Fruit fly (Drosophila melanogaster) whole organism, prepupa: Measurements from ENCODE around the gene scyl.

Experiments
- Blimp-1 ChIP-seq: fragments of 200-800 bp; sonication (Bioruptor generic); optimal IDR thresholded peaks from 3 replicates; lab custom pipeline; 2017; ENCODE audit warnings: missing biosample characterization, missing genetic modification characterization, mild to moderate bottlenecking, moderate library complexity, missing genetic modification reagents
- CG10631 ChIP-seq: fragments of 200-800 bp; sonication (Bioruptor generic); optimal IDR thresholded peaks from 2 replicates; lab custom pipeline; 2016; ENCODE audit warnings: missing biosample characterization, missing genetic modification characterization
- CG10669 ChIP-seq: fragments of 200-800 bp; sonication (Bioruptor generic); optimal IDR thresholded peaks from 3 replicates; lab custom pipeline; 2018; ENCODE audit warnings: missing biosample characterization, mild to moderate bottlenecking, missing genetic modification characterization, moderate library complexity
- CG11762 ChIP-seq: fragments of 200-800 bp; sonication (Bioruptor generic); optimal IDR thresholded peaks from 3 replicates; lab custom pipeline; 2016; ENCODE audit warnings: missing biosample characterization, missing genetic modification characterization; ENCODE audit not compliant: insufficient read depth
- CG11902 ChIP-seq: fragments of 200-800 bp; sonication (Bioruptor generic); optimal IDR thresholded peaks from 3 replicates; lab custom pipeline; 2016; ENCODE audit warnings: missing biosample characterization, missing genetic modification characterization
- CG15336 ChIP-seq: fragments of 200-800 bp; sonication (Bioruptor generic); IDR thresholded peaks from 2 replicates; pipeline ENCODE4 v1.3.6; 2022; ENCODE audit warnings: missing biosample characterization, missing genetic modification characterization
- CG1621 ChIP-seq: fragments of 200-800 bp; sonication (Bioruptor generic); optimal IDR thresholded peaks from 3 replicates; lab custom pipeline; 2018; ENCODE audit warnings: missing biosample characterization, mild to moderate bottlenecking, missing genetic modification characterization
- CG16779 ChIP-seq: fragments of 200-800 bp; sonication (Bioruptor generic); optimal IDR thresholded peaks from 3 replicates; lab custom pipeline; 2017; ENCODE audit warnings: missing biosample characterization, mild to moderate bottlenecking, missing genetic modification characterization
- CG31627 ChIP-seq: fragments of 200-800 bp; sonication (Bioruptor generic); optimal IDR thresholded peaks from 3 replicates; lab custom pipeline; 2016; ENCODE audit warnings: missing biosample characterization, missing genetic modification characterization
- CG32006 ChIP-seq: fragments of 200-800 bp; sonication (Bioruptor generic); optimal IDR thresholded peaks from 3 replicates; lab custom pipeline; 2017; ENCODE audit warnings: missing biosample characterization, mild to moderate bottlenecking, missing genetic modification characterization
- CG34406 ChIP-seq: fragments of 200-800 bp; sonication (Bioruptor generic); optimal IDR thresholded peaks from 3 replicates; lab custom pipeline; 2016; ENCODE audit warnings: missing biosample characterization, missing genetic modification characterization
- CG3919 ChIP-seq: fragments of 200-800 bp; sonication (Bioruptor generic); optimal IDR thresholded peaks from 3 replicates; lab custom pipeline; 2016; ENCODE audit warnings: missing biosample characterization, missing genetic modification characterization
- CG4318 ChIP-seq: fragments of 200-800 bp; sonication (Bioruptor generic); optimal IDR thresholded peaks from 3 replicates; lab custom pipeline; 2017; ENCODE audit warnings: missing biosample characterization, mild to moderate bottlenecking, missing genetic modification characterization
- CG6163 ChIP-seq: fragments of 200-800 bp; sonication (Bioruptor generic); IDR thresholded peaks from 3 replicates; pipeline ENCODE4 v1.3.6; 2022; ENCODE audit warnings: missing biosample characterization, missing genetic modification characterization
- CG6276 ChIP-seq: fragments of 200-800 bp; sonication (Bioruptor generic); optimal IDR thresholded peaks from 2 replicates; lab custom pipeline; 2017; ENCODE audit warnings: missing biosample characterization, mild to moderate bottlenecking, missing genetic modification characterization
- CG6792 ChIP-seq: fragments of 200-800 bp; sonication (Bioruptor generic); optimal IDR thresholded peaks from 3 replicates; lab custom pipeline; 2016; ENCODE audit warnings: missing biosample characterization, missing genetic modification characterization
- CG6854 ChIP-seq: fragments of 200-800 bp; sonication (Bioruptor generic); optimal IDR thresholded peaks from 2 replicates; lab custom pipeline; 2017; ENCODE audit warnings: missing biosample characterization, mild to moderate bottlenecking, missing genetic modification characterization
- CG7368 ChIP-seq: fragments of 200-800 bp; sonication (Bioruptor generic); optimal IDR thresholded peaks from 3 replicates; lab custom pipeline; 2016; ENCODE audit warnings: missing biosample characterization, missing genetic modification characterization
- CG8119 ChIP-seq: fragments of 200-800 bp; sonication (Bioruptor generic); IDR thresholded peaks from 3 replicates; pipeline ENCODE4 v1.3.6; 2022; ENCODE audit warnings: missing biosample characterization, missing genetic modification characterization
- CG8319 ChIP-seq: fragments of 200-800 bp; sonication (Bioruptor generic); optimal IDR thresholded peaks from 3 replicates; lab custom pipeline; 2016; ENCODE audit warnings: missing biosample characterization, missing genetic modification characterization
- CG9139 ChIP-seq: fragments of 200-800 bp; sonication (Bioruptor generic); optimal IDR thresholded peaks from 3 replicates; lab custom pipeline; 2017; ENCODE audit warnings: missing biosample characterization, mild to moderate bottlenecking, missing genetic modification characterization
- Eip75B ChIP-seq: fragments of 200-800 bp; sonication (Bioruptor generic); optimal IDR thresholded peaks from 3 replicates; lab custom pipeline; 2016; ENCODE audit warnings: missing biosample characterization, missing genetic modification characterization
- Eip78C ChIP-seq: fragments of 200-800 bp; sonication (Bioruptor generic); peaks from one replicate; lab custom pipeline; 2016; ENCODE audit warnings: missing biosample characterization, missing genetic modification characterization
- Ets21C ChIP-seq: fragments of 200-800 bp; sonication (Bioruptor generic); optimal IDR thresholded peaks from 3 replicates; lab custom pipeline; 2016; ENCODE audit warnings: missing biosample characterization, missing genetic modification characterization
- Ets96B ChIP-seq: fragments of 200-800 bp; optimal IDR thresholded peaks from 2 replicates; lab custom pipeline; 2019; ENCODE audit warnings: missing biosample characterization, mild to moderate bottlenecking, missing genetic modification characterization, moderate library complexity
- Gug ChIP-seq: fragments of 200-800 bp; sonication (Bioruptor generic); IDR thresholded peaks from 2 replicates; pipeline ENCODE4 v1.3.6; 2022; ENCODE audit warnings: missing biosample characterization, missing genetic modification characterization
- Hr38 ChIP-seq: sonication (Bioruptor generic); optimal IDR thresholded peaks from 2 replicates; lab custom pipeline; 2016; ENCODE audit warnings: missing biosample characterization, missing genetic modification characterization
- Hr39 ChIP-seq: fragments of 200-800 bp; sonication (Bioruptor generic); optimal IDR thresholded peaks from 2 replicates; lab custom pipeline; 2016; ENCODE audit warnings: missing biosample characterization, missing genetic modification characterization
- Lpt ChIP-seq: fragments of 200-800 bp; sonication (Bioruptor generic); optimal IDR thresholded peaks from 3 replicates; lab custom pipeline; 2016; ENCODE audit warnings: missing biosample characterization, missing genetic modification characterization
- Met ChIP-seq: fragments of 200-800 bp; sonication (Bioruptor generic); optimal IDR thresholded peaks from 3 replicates; lab custom pipeline; 2016; ENCODE audit warnings: missing biosample characterization, missing genetic modification characterization
- OdsH ChIP-seq: fragments of 200-800 bp; sonication (Bioruptor generic); optimal IDR thresholded peaks from 3 replicates; lab custom pipeline; 2016; ENCODE audit warnings: missing biosample characterization, missing genetic modification characterization
- Smox ChIP-seq: fragments of 200-800 bp; sonication (Bioruptor generic); optimal IDR thresholded peaks from 3 replicates; lab custom pipeline; 2016; ENCODE audit warnings: missing biosample characterization, missing genetic modification characterization
- Sox102F ChIP-seq: fragments of 200-800 bp; sonication (Bioruptor generic); optimal IDR thresholded peaks from 2 replicates; lab custom pipeline; 2016; ENCODE audit warnings: missing biosample characterization, mild to moderate bottlenecking, missing genetic modification characterization
- Sox14 ChIP-seq: fragments of 200-800 bp; sonication (Bioruptor generic); optimal IDR thresholded peaks from 3 replicates; lab custom pipeline; 2016; ENCODE audit warnings: missing biosample characterization, missing genetic modification characterization
- Sox15 ChIP-seq: fragments of 200-800 bp; sonication (Bioruptor generic); optimal IDR thresholded peaks from 3 replicates; lab custom pipeline; 2016; ENCODE audit warnings: missing biosample characterization, missing genetic modification characterization
- achi ChIP-seq: fragments of 200-800 bp; sonication (Bioruptor generic); optimal IDR thresholded peaks from 3 replicates; lab custom pipeline; 2016; ENCODE audit warnings: missing biosample characterization, missing genetic modification characterization
- acj6 ChIP-seq: fragments of 200-800 bp; sonication (Bioruptor generic); optimal IDR thresholded peaks from 3 replicates; lab custom pipeline; 2016; ENCODE audit warnings: missing biosample characterization, missing genetic modification characterization
- dac ChIP-seq: fragments of 200-800 bp; sonication (Bioruptor generic); optimal IDR thresholded peaks from 2 replicates; lab custom pipeline; 2017; ENCODE audit warnings: missing biosample characterization, mild to moderate bottlenecking, missing genetic modification characterization
- dsx ChIP-seq: fragments of 200-800 bp; optimal IDR thresholded peaks from 3 replicates; lab custom pipeline; 2019; ENCODE audit warnings: missing biosample characterization, mild to moderate bottlenecking, missing genetic modification characterization, moderate library complexity; ENCODE audit not compliant: poor library complexity, severe bottlenecking
- eg ChIP-seq: fragments of 200-800 bp; sonication (Bioruptor generic); IDR thresholded peaks from 3 replicates; pipeline ENCODE4 v1.3.6; 2022; ENCODE audit warnings: missing biosample characterization, missing genetic modification characterization
- esn ChIP-seq: fragments of 200-800 bp; sonication (Bioruptor generic); optimal IDR thresholded peaks from 2 replicates; lab custom pipeline; 2016; ENCODE audit warnings: missing biosample characterization, mild to moderate bottlenecking, missing genetic modification characterization, moderate library complexity
- fd59A ChIP-seq: fragments of 200-800 bp; sonication (Bioruptor generic); optimal IDR thresholded peaks from 2 replicates; lab custom pipeline; 2017; ENCODE audit warnings: missing biosample characterization, mild to moderate bottlenecking, missing genetic modification characterization, missing genetic modification reagents
- fkh ChIP-seq: fragments of 200-800 bp; sonication (Bioruptor generic); optimal IDR thresholded peaks from 3 replicates; lab custom pipeline; 2017; ENCODE audit warnings: missing biosample characterization, mild to moderate bottlenecking, missing genetic modification characterization, moderate library complexity
- lz ChIP-seq: fragments of 200-800 bp; sonication (Bioruptor generic); optimal IDR thresholded peaks from 3 replicates; lab custom pipeline; 2016; ENCODE audit warnings: missing biosample characterization, missing genetic modification characterization
- net ChIP-seq: fragments of 200-800 bp; sonication (Bioruptor generic); optimal IDR thresholded peaks from 3 replicates; lab custom pipeline; 2016; ENCODE audit warnings: missing biosample characterization, missing genetic modification characterization
- pdm3 ChIP-seq: fragments of 200-800 bp; sonication (Bioruptor generic); optimal IDR thresholded peaks from 3 replicates; lab custom pipeline; 2016; ENCODE audit warnings: missing biosample characterization, missing genetic modification characterization
- salr ChIP-seq, 2 experiments: fragments of 200-800 bp; sonication (Bioruptor generic); optimal IDR thresholded peaks; 3 replicates each; lab custom pipeline; 2016 to 2018; ENCODE audit warnings: missing biosample characterization in 2 of 2, missing genetic modification characterization in 2 of 2, mild to moderate bottlenecking in 1 of 2
- spab ChIP-seq: fragments of 200-800 bp; sonication (Bioruptor generic); optimal IDR thresholded peaks from 2 replicates; lab custom pipeline; 2017; ENCODE audit warnings: missing biosample characterization, mild to moderate bottlenecking, missing genetic modification characterization, missing genetic modification reagents
- ss ChIP-seq, 2 experiments: fragments of 200-800 bp; sonication (Bioruptor generic); optimal IDR thresholded peaks; 2 replicates in 1 of 2; 3 replicates in 1 of 2; lab custom pipeline; 2017 to 2018; ENCODE audit warnings: mild to moderate bottlenecking in 2 of 2, missing biosample characterization in 2 of 2, missing genetic modification characterization in 2 of 2, moderate library complexity in 1 of 2
- svp ChIP-seq: fragments of 200-800 bp; sonication (Bioruptor generic); peaks from one replicate; lab custom pipeline; 2016; ENCODE audit warnings: missing biosample characterization, missing genetic modification characterization
- vri ChIP-seq: fragments of 200-800 bp; sonication (Bioruptor generic); optimal IDR thresholded peaks from 3 replicates; lab custom pipeline; 2016; ENCODE audit warnings: missing biosample characterization, mild to moderate bottlenecking, missing genetic modification characterization

scyl gene

dm6 chr3L:11251721-11252423 lies at the start of gene scyl:
scyl (plus strand) TSS chr3L:11252307.
- TF ChIP-seq CG32006: peak; percentile 20
- peak; percentile 77 for TF ChIP-seq Sox102F (GFP tag; lab: Kevin White, UChicago)
- TF ChIP-seq CG7368 (GFP tag; lab: Kevin White, UChicago): peak; percentile 74
- no peak for TF ChIP-seq Ets21C (GFP tag; lab: Kevin White, UChicago)
- TF ChIP-seq acj6 (GFP tag; lab: Kevin White, UChicago): peak; percentile 0
- TF ChIP-seq CG8319: no peak
- peak; percentile 74 for TF ChIP-seq CG6276 (GFP tag; lab: Kevin White, UChicago)
- TF ChIP-seq lz (GFP tag; lab: Kevin White, UChicago): peak; percentile 35
- TF ChIP-seq spab (GFP tag; lab: Kevin White, UChicago): peak; percentile 32
- no peak for TF ChIP-seq Hr39 (GFP tag; lab: Kevin White, UChicago)
- TF ChIP-seq Eip78C (GFP tag; lab: Kevin White, UChicago): peak; percentile 83
- TF ChIP-seq CG6854: peak; percentile 87
- no peak for TF ChIP-seq Sox15
- TF ChIP-seq Blimp-1 (GFP tag; lab: Kevin White, UChicago): peak; percentile 1
- peak; percentile 61 for TF ChIP-seq achi
- peak; percentile 60 for TF ChIP-seq Ets96B (tag; lab: Kevin White, UChicago)
- no peak for TF ChIP-seq OdsH (GFP tag; lab: Kevin White, UChicago)
- peak; percentile 29 for TF ChIP-seq Smox (GFP tag; lab: Kevin White, UChicago)
- TF ChIP-seq esn (GFP tag; lab: Kevin White, UChicago): peak; percentile 70
- peak; percentile 63 for TF ChIP-seq Lpt (GFP tag; lab: Kevin White, UChicago)
- peak; percentile 56; the same call in 1 of the 2 replicates for TF ChIP-seq CG15336
- TF ChIP-seq Hr38 (GFP tag; lab: Kevin White, UChicago): no peak
- TF ChIP-seq CG34406 (GFP tag; lab: Kevin White, UChicago): peak; percentile 58
- peak; percentile 9 for TF ChIP-seq CG31627 (GFP tag; lab: Kevin White, UChicago)
- peak; percentile 72 for TF ChIP-seq Sox14 (GFP tag; lab: Kevin White, UChicago)
- peak; percentile 72 for TF ChIP-seq Eip75B (GFP tag; lab: Kevin White, UChicago)
- peak in 1 of 2 experiments; percentile 13 for TF ChIP-seq salr (GFP tag; optimal IDR thresholded peaks at IDR 0.05; lab: Kevin White, UChicago)
- peak; percentile 77 to 84 for TF ChIP-seq ss (GFP tag; optimal IDR thresholded peaks at IDR 0.05; lab: Kevin White, UChicago)
- TF ChIP-seq fkh (GFP tag; lab: Kevin White, UChicago): peak; percentile 59
- no peak for TF ChIP-seq CG11762 (GFP tag; lab: Kevin White, UChicago)
- TF ChIP-seq CG9139 (GFP tag; lab: Kevin White, UChicago): peak; percentile 80
- TF ChIP-seq Met: peak; percentile 51
- TF ChIP-seq eg (GFP tag; lab: Robert Waterston, UW): peak; percentile 83; the same call in 2 of the 3 replicates
- TF ChIP-seq CG11902 (GFP tag; lab: Kevin White, UChicago): no peak
- TF ChIP-seq CG10631 (GFP tag; lab: Kevin White, UChicago): no peak
- TF ChIP-seq CG8119: peak; percentile 61
- peak; percentile 66 for TF ChIP-seq CG1621
- TF ChIP-seq net: peak; percentile 81
- TF ChIP-seq svp: peak; percentile 83
- TF ChIP-seq dac (GFP tag; lab: Kevin White, UChicago): no peak
- TF ChIP-seq vri (GFP tag; lab: Kevin White, UChicago): peak; percentile 85
- peak; percentile 85 for TF ChIP-seq CG6163 (GFP tag; lab: Robert Waterston, UW)
- peak; percentile 27 for TF ChIP-seq CG6792 (GFP tag; lab: Kevin White, UChicago)
- TF ChIP-seq fd59A (GFP tag; lab: Kevin White, UChicago): peak; percentile 11
- TF ChIP-seq CG3919 (GFP tag; lab: Kevin White, UChicago): peak; percentile 79
- no peak for TF ChIP-seq Gug
- peak; percentile 30 for TF ChIP-seq pdm3 (GFP tag; lab: Kevin White, UChicago)
- TF ChIP-seq CG16779 (tag; lab: Kevin White, UChicago): peak; percentile 84
- peak; percentile 83 for TF ChIP-seq dsx (GFP tag; lab: Kevin White, UChicago)
- TF ChIP-seq CG4318 (GFP tag; lab: Kevin White, UChicago): no peak
- peak; percentile 43 for TF ChIP-seq CG10669 (GFP tag; lab: Kevin White, UChicago)
